Worm (Caenorhabditis elegans) whole organism, L2 larva: ENCODE data around the gene rpl-6.

Experiments
- C34F6.9 ChIP-seq: fragments of 150-350 bp; optimal IDR thresholded peaks from 2 replicates; lab custom pipeline; 2014; ENCODE audit warnings: missing biosample characterization, missing genetic modification characterization
- R02D3.7 ChIP-seq: fragments of 150-350 bp; optimal IDR thresholded peaks from 2 replicates; lab custom pipeline; 2014; ENCODE audit warnings: missing biosample characterization, missing genetic modification characterization
- ZK546.5 ChIP-seq: sonication (generic microtip); optimal IDR thresholded peaks from 2 replicates; lab custom pipeline; 2017; ENCODE audit warnings: missing biosample characterization, missing genetic modification characterization
- alr-1 ChIP-seq: fragments of 150-350 bp; optimal IDR thresholded peaks from 2 replicates; lab custom pipeline; 2014; ENCODE audit warnings: missing biosample characterization, missing genetic modification characterization
- ama-1 ChIP-seq: fragments of 150-350 bp; optimal IDR thresholded peaks from 2 replicates; lab custom pipeline; 2018; ENCODE audit warnings: inconsistent platforms
- blmp-1 ChIP-seq: sonication (generic microtip); optimal IDR thresholded peaks from 2 replicates; lab custom pipeline; 2017; ENCODE audit warnings: missing genetic modification characterization, mild to moderate bottlenecking, missing compliant biosample characterization, antibody characterized with exemption, moderate library complexity; ENCODE audit not compliant: insufficient read depth
- ceh-16 ChIP-seq: fragments of 150-350 bp; optimal IDR thresholded peaks from 2 replicates; lab custom pipeline; 2014; ENCODE audit warnings: missing biosample characterization, missing genetic modification characterization
- crh-2 ChIP-seq: sonication (generic microtip); optimal IDR thresholded peaks from 2 replicates; lab custom pipeline; 2017; ENCODE audit warnings: missing biosample characterization, missing genetic modification characterization
- egl-27 ChIP-seq: sonication (generic microtip); optimal IDR thresholded peaks from 3 replicates; lab custom pipeline; 2017; ENCODE audit warnings: missing biosample characterization, missing genetic modification reagents, missing genetic modification characterization
- elt-1 ChIP-seq: fragments of 150-350 bp; optimal IDR thresholded peaks from 2 replicates; lab custom pipeline; 2014; ENCODE audit warnings: missing biosample characterization, missing genetic modification characterization
- elt-3 ChIP-seq: sonication (generic microtip); optimal IDR thresholded peaks from 2 replicates; lab custom pipeline; 2017; ENCODE audit warnings: missing biosample characterization, missing genetic modification characterization
- fos-1 ChIP-seq: fragments of 150-350 bp; optimal IDR thresholded peaks from 2 replicates; lab custom pipeline; 2014; ENCODE audit warnings: missing biosample characterization, missing genetic modification characterization
- lin-11 ChIP-seq: fragments of 150-350 bp; sonication (generic microtip); optimal IDR thresholded peaks from 2 replicates; lab custom pipeline; 2014; ENCODE audit warnings: missing biosample characterization, missing genetic modification characterization, inconsistent platforms, mixed read lengths
- lin-39 ChIP-seq: fragments of 150-350 bp; optimal IDR thresholded peaks from 2 replicates; lab custom pipeline; 2014; ENCODE audit warnings: missing biosample characterization, missing genetic modification reagents, missing genetic modification characterization
- lsy-2 ChIP-seq, 2 experiments: fragments of 150-350 bp in 1 of 2; sonication (generic microtip) in 1 of 2; optimal IDR thresholded peaks; 2 replicates each; lab custom pipeline; 2014 to 2017; ENCODE audit warnings: missing biosample characterization in 2 of 2, missing genetic modification characterization in 2 of 2
- mbf-1 ChIP-seq: sonication (generic microtip); optimal IDR thresholded peaks from 2 replicates; lab custom pipeline; 2017; ENCODE audit warnings: missing biosample characterization, missing genetic modification characterization
- nhr-10 ChIP-seq: sonication (generic microtip); optimal IDR thresholded peaks from 2 replicates; lab custom pipeline; 2017; ENCODE audit warnings: missing biosample characterization, missing genetic modification characterization
- nhr-12 ChIP-seq: fragments of 150-350 bp; optimal IDR thresholded peaks from 2 replicates; lab custom pipeline; 2014; ENCODE audit warnings: missing biosample characterization, missing genetic modification characterization
- nhr-129 ChIP-seq: fragments of 150-350 bp; optimal IDR thresholded peaks from 2 replicates; lab custom pipeline; 2014; ENCODE audit warnings: missing biosample characterization, missing genetic modification characterization
- nhr-21 ChIP-seq: fragments of 150-350 bp; optimal IDR thresholded peaks from 2 replicates; lab custom pipeline; 2014; ENCODE audit warnings: missing biosample characterization, missing genetic modification characterization
- nhr-23 ChIP-seq: fragments of 150-350 bp; optimal IDR thresholded peaks from 2 replicates; lab custom pipeline; 2014; ENCODE audit warnings: missing biosample characterization, missing genetic modification reagents, missing genetic modification characterization
- nhr-25 ChIP-seq: fragments of 150-350 bp; sonication (generic microtip); optimal IDR thresholded peaks from 3 replicates; lab custom pipeline; 2014; ENCODE audit warnings: missing biosample characterization, missing genetic modification characterization
- nhr-77 ChIP-seq: fragments of 150-350 bp; optimal IDR thresholded peaks from 2 replicates; lab custom pipeline; 2014; ENCODE audit warnings: missing biosample characterization, missing genetic modification characterization
- peb-1 ChIP-seq: fragments of 150-350 bp; optimal IDR thresholded peaks from 2 replicates; lab custom pipeline; 2014; ENCODE audit warnings: missing biosample characterization, missing genetic modification characterization
- sem-4 ChIP-seq: fragments of 150-350 bp; optimal IDR thresholded peaks from 2 replicates; lab custom pipeline; 2014; ENCODE audit warnings: missing biosample characterization, missing genetic modification reagents, missing genetic modification characterization
- skn-1 ChIP-seq: sonication (generic microtip); optimal IDR thresholded peaks from 2 replicates; lab custom pipeline; 2017; ENCODE audit warnings: missing biosample characterization, missing genetic modification characterization
- sma-3 ChIP-seq: sonication (generic microtip); optimal IDR thresholded peaks from 2 replicates; lab custom pipeline; 2016; ENCODE audit warnings: missing genetic modification reagents, missing genetic modification characterization, missing compliant biosample characterization
- sma-9 ChIP-seq, 2 experiments: fragments of 150-350 bp in 1 of 2; sonication (generic microtip) in 1 of 2; optimal IDR thresholded peaks; 2 replicates each; lab custom pipeline; 2014 to 2016; ENCODE audit warnings: missing genetic modification characterization in 2 of 2, mild to moderate bottlenecking in 1 of 2, missing biosample characterization in 1 of 2, missing compliant biosample characterization in 1 of 2, missing genetic modification reagents in 1 of 2, moderate library complexity in 1 of 2
- unc-55 ChIP-seq: fragments of 150-350 bp; sonication (generic microtip); optimal IDR thresholded peaks from 3 replicates; lab custom pipeline; 2014; ENCODE audit warnings: missing biosample characterization, missing genetic modification reagents, missing genetic modification characterization
- unc-62 ChIP-seq: fragments of 150-350 bp; optimal IDR thresholded peaks from 2 replicates; lab custom pipeline; 2014; ENCODE audit warnings: missing biosample characterization, missing genetic modification reagents, missing genetic modification characterization
- zag-1 ChIP-seq: fragments of 150-350 bp; optimal IDR thresholded peaks from 2 replicates; lab custom pipeline; 2014; ENCODE audit warnings: missing biosample characterization, missing genetic modification characterization
- ztf-1 ChIP-seq: fragments of 200-800 bp; sonication (Bioruptor generic); conservative IDR thresholded peaks from 2 replicates; pipeline ENCODE4 v1.3.6; 2022; ENCODE audit warnings: missing genetic modification characterization, missing compliant biosample characterization
- ztf-11 ChIP-seq: sonication (generic microtip); optimal IDR thresholded peaks from 2 replicates; lab custom pipeline; 2017; ENCODE audit warnings: missing biosample characterization, missing genetic modification characterization

Gene rpl-6

ce11 chrIII:7166664-7167567, 41.3 kb upstream of the rpl-6 start (continued):
- no peak for TF ChIP-seq ztf-11
- no peak for TF ChIP-seq ztf-1 (GFP tag; lab: Robert Waterston, UW)
- peak; percentile 74 for TF ChIP-seq egl-27 (tag; lab: Kevin White, UChicago)
- peak; percentile 58 for TF ChIP-seq fos-1 (tag; lab: Kevin White, UChicago)
- TF ChIP-seq elt-3 (tag; lab: Kevin White, UChicago): no peak
- peak; percentile 82 for TF ChIP-seq unc-55 (GFP tag; lab: Kevin White, UChicago)
- TF ChIP-seq nhr-21 (tag; lab: Kevin White, UChicago): no peak
- TF ChIP-seq elt-1 (tag; lab: Kevin White, UChicago): no peak
- TF ChIP-seq nhr-77 (tag; lab: Kevin White, UChicago): no peak
- no peak for TF ChIP-seq nhr-12 (tag; lab: Kevin White, UChicago)
- TF ChIP-seq sem-4 (tag; lab: Kevin White, UChicago): no peak
- TF ChIP-seq ZK546.5: no peak
- TF ChIP-seq nhr-23: no peak
- no peak for TF ChIP-seq unc-62 (GFP tag; lab: Kevin White, UChicago)
- TF ChIP-seq sma-9 (GFP tag; optimal IDR thresholded peaks at IDR 0.05; lab: Kevin White, UChicago): peak; percentile 13
- no peak for TF ChIP-seq sma-9 (tag; optimal IDR thresholded peaks at IDR 0.05; lab: Kevin White, UChicago)
- TF ChIP-seq zag-1 (tag; lab: Kevin White, UChicago): peak; percentile 62
- TF ChIP-seq nhr-129: peak; percentile 76
- TF ChIP-seq blmp-1 (tag; lab: Kevin White, UChicago): no peak
- TF ChIP-seq, all 48 proteins: peak for 16

ce11 chrIII:7167568-7167937, 40.7 kb upstream of the rpl-6 start, which contains the start of gene acs-4:
TSS of gene acs-4 (plus strand) at chrIII:7167838.
- TF ChIP-seq alr-1 (tag; lab: Kevin White, UChicago) (no peak), nhr-25 (no peak), skn-1 (tag; lab: Kevin White, UChicago) (no peak)

- no peak for TF ChIP-seq sma-9 (GFP tag; optimal IDR thresholded peaks at IDR 0.05; lab: Kevin White, UChicago)
- TF ChIP-seq sma-9 (tag; optimal IDR thresholded peaks at IDR 0.05; lab: Kevin White, UChicago): no peak
- TF ChIP-seq crh-2 (tag; lab: Kevin White, UChicago): no peak
- no peak for TF ChIP-seq unc-55 (GFP tag; lab: Kevin White, UChicago)
- TF ChIP-seq mbf-1: no peak
- no peak for TF ChIP-seq ceh-16
- TF ChIP-seq nhr-25: no peak
- TF ChIP-seq sem-4 (tag; lab: Kevin White, UChicago): no peak
- no peak for TF ChIP-seq lin-39
- TF ChIP-seq nhr-129: no peak
- TF ChIP-seq sma-3 (GFP tag; lab: Kevin White, UChicago): no peak
Observed at ce11 chrIII:7170090-7170489, 38.2 kb upstream of the rpl-6 start.

- TF ChIP-seq R02D3.7 (tag; lab: Kevin White, UChicago) (no peak), unc-62 (GFP tag; lab: Kevin White, UChicago) (no peak), elt-1 (tag; lab: Kevin White, UChicago) (no peak), lsy-2 (tag; optimal IDR thresholded peaks at IDR 0.05; lab: Kevin White, UChicago) (no peak), nhr-21 (tag; lab: Kevin White, UChicago) (no peak), C34F6.9 (no peak), nhr-10 (no peak), ZK546.5 (no peak), sem-4 (tag; lab: Kevin White, UChicago) (no peak), nhr-25 (no peak), ama-1 (lab: Kevin White, UChicago) (no peak), crh-2 (tag; lab: Kevin White, UChicago) (no peak), lin-11 (no peak), lin-39 (no peak), sma-3 (GFP tag; lab: Kevin White, UChicago) (no peak), peb-1 (tag; lab: Kevin White, UChicago) (no peak)
Observed at ce11 chrIII:7178497-7178896, 29.8 kb upstream of the rpl-6 start.
